Worm (Caenorhabditis elegans): ENCODE results near the gene algn-7.
A peak's percentile ranks its signal among the peaks of the same experiment; 100 is the strongest.
"Not testable (repeated sequence)": the region's sequence is repeated elsewhere in the genome, so short reads cannot be mapped to it uniquely, and the experiment has no call there.

The algn-7 gene

ce11 chrV:19961971-19962370, 27.8 kb upstream of the algn-7 start:
- TF ChIP-seq nhr-23 (tag; optimal IDR thresholded peaks at IDR 0.05) (no peak), nhr-129 (tag; optimal IDR thresholded peaks at IDR 0.05) (no peak), fos-1 (tag; optimal IDR thresholded peaks at IDR 0.05) (no peak), nhr-12 (tag; optimal IDR thresholded peaks at IDR 0.05) (no peak), nhr-25 (tag; optimal IDR thresholded peaks at IDR 0.05) (no peak), nhr-77 (tag; optimal IDR thresholded peaks at IDR 0.05) (no peak), dmd-4 (tag; optimal IDR thresholded peaks at IDR 0.05) (no peak)

- TF ChIP-seq unc-55 (GFP tag; optimal IDR thresholded peaks at IDR 0.05), result no peak
- TF ChIP-seq nhr-10 (tag; optimal IDR thresholded peaks at IDR 0.05), result no peak
- TF ChIP-seq lin-13 (GFP tag; optimal IDR thresholded peaks at IDR 0.05), result no peak
- no peak for TF ChIP-seq ZK546.5 (tag; optimal IDR thresholded peaks at IDR 0.05)
- TF ChIP-seq nhr-237 (tag; optimal IDR thresholded peaks at IDR 0.05), result no peak
- TF ChIP-seq blmp-1 (tag; optimal IDR thresholded peaks at IDR 0.05; ENCODE audit: insufficient read depth), result no peak
- TF ChIP-seq nhr-23 (tag; optimal IDR thresholded peaks at IDR 0.05), result no peak
- no peak for TF ChIP-seq unc-39 (tag; optimal IDR thresholded peaks at IDR 0.05)
- TF ChIP-seq crh-2 (tag; optimal IDR thresholded peaks at IDR 0.05), result no peak
- no peak for TF ChIP-seq gmeb-1 (tag; optimal IDR thresholded peaks at IDR 0.05)
- no peak for TF ChIP-seq mbf-1 (tag; optimal IDR thresholded peaks at IDR 0.05)
- TF ChIP-seq lin-11 (tag; optimal IDR thresholded peaks at IDR 0.05), result no peak
- TF ChIP-seq ztf-11 (tag; optimal IDR thresholded peaks at IDR 0.05), result no peak
- no peak for TF ChIP-seq zag-1 (tag; optimal IDR thresholded peaks at IDR 0.05)
Observed at ce11 chrV:19958744-19959143, 24.6 kb upstream of the algn-7 start, which contains the start of gene srh-172. srh-172 (plus strand) TSS chrV:19959044.

ce11 chrV:19955171-19955570, 21.0 kb upstream of the algn-7 start, which contains the start of gene abhd-3.1:
abhd-3.1 (plus strand) TSS chrV:19955488.
- peak; percentile 28 for TF ChIP-seq unc-55 (GFP tag; optimal IDR thresholded peaks at IDR 0.05)
- no peak for TF ChIP-seq dmd-4 (tag; optimal IDR thresholded peaks at IDR 0.05)

- no peak for TF ChIP-seq lin-39 (tag; optimal IDR thresholded peaks at IDR 0.05)
- no peak for TF ChIP-seq gmeb-1 (tag; optimal IDR thresholded peaks at IDR 0.05)
- no peak for TF ChIP-seq ztf-4 (tag; optimal IDR thresholded peaks at IDR 0.05)
- no peak for TF ChIP-seq C34F6.9 (tag; optimal IDR thresholded peaks at IDR 0.05)
- TF ChIP-seq crh-2 (tag; optimal IDR thresholded peaks at IDR 0.05), result no peak
- TF ChIP-seq ZK546.5 (tag; optimal IDR thresholded peaks at IDR 0.05), result no peak
- TF ChIP-seq aly-2 (tag; optimal IDR thresholded peaks at IDR 0.05), result no peak
Observed at ce11 chrV:19954491-19954890, 20.4 kb upstream of the algn-7 start.

ce11 chrV:19949721-19950120, 15.6 kb upstream of the algn-7 start, which contains the start of gene Y60A3A.8:
Y60A3A.8 (plus strand) TSS chrV:19949978.
- TF ChIP-seq nhr-11 (tag; optimal IDR thresholded peaks at IDR 0.05); sma-3 (GFP tag; optimal IDR thresholded peaks at IDR 0.05); nhr-21 (tag; optimal IDR thresholded peaks at IDR 0.05): not testable (repeated sequence)

ce11 chrV:19948993-19949392, 14.9 kb upstream of the algn-7 start, which contains the start of gene tmed-4:
tmed-4 (minus strand) TSS chrV:19949093.
- TF ChIP-seq F13H6.1 (tag; optimal IDR thresholded peaks at IDR 0.05); ama-1 (optimal IDR thresholded peaks at IDR 0.05); dmd-4 (tag; optimal IDR thresholded peaks at IDR 0.05): not testable (repeated sequence)

ce11 chrV:19946529-19946928, 12.4 kb upstream of the algn-7 start, which contains the start of gene dhs-24:
dhs-24 (minus strand) TSS chrV:19946629.
- TF ChIP-seq C34F6.9 (tag; optimal IDR thresholded peaks at IDR 0.05), result no peak
- TF ChIP-seq sma-9 (GFP tag; optimal IDR thresholded peaks at IDR 0.05), result no peak
- TF ChIP-seq sma-9 (tag; optimal IDR thresholded peaks at IDR 0.05), result no peak
- no peak for TF ChIP-seq peb-1 (tag; optimal IDR thresholded peaks at IDR 0.05)
- TF ChIP-seq nhr-21 (tag; optimal IDR thresholded peaks at IDR 0.05), result no peak
- no peak for TF ChIP-seq nhr-12 (tag; optimal IDR thresholded peaks at IDR 0.05)
- TF ChIP-seq sma-3 (GFP tag; optimal IDR thresholded peaks at IDR 0.05), result no peak
- no peak for TF ChIP-seq lsy-2 (tag; optimal IDR thresholded peaks at IDR 0.05)
- no peak for TF ChIP-seq lin-39 (tag; optimal IDR thresholded peaks at IDR 0.05)
- no peak for TF ChIP-seq fos-1 (tag; optimal IDR thresholded peaks at IDR 0.05)
- no peak for TF ChIP-seq ceh-82 (tag; optimal IDR thresholded peaks at IDR 0.05)
- TF ChIP-seq mab-5 (tag; optimal IDR thresholded peaks at IDR 0.05), result no peak
- TF ChIP-seq ztf-4 (tag; optimal IDR thresholded peaks at IDR 0.05), result no peak
- no peak for TF ChIP-seq nhr-25 (tag; optimal IDR thresholded peaks at IDR 0.05)
